Fruit fly (Drosophila melanogaster) whole organism, embryonic: ENCODE measurements around the gene CG34310.

Experiments
- Blimp-1 ChIP-seq: fragments of 200-800 bp; sonication (Bioruptor generic); optimal IDR thresholded peaks from 3 replicates; lab custom pipeline; 2018; ENCODE audit warnings: missing biosample characterization, missing genetic modification characterization, mild to moderate bottlenecking, moderate library complexity, missing genetic modification reagents
- CG1024 ChIP-seq: fragments of 200-800 bp; sonication (Bioruptor generic); IDR thresholded peaks from 2 replicates; pipeline ENCODE4 v1.3.6; 2022; ENCODE audit warnings: missing biosample characterization, missing genetic modification characterization
- CG10543 ChIP-seq: fragments of 200-800 bp; sonication (Bioruptor generic); optimal IDR thresholded peaks from 3 replicates; lab custom pipeline; 2017; ENCODE audit warnings: missing biosample characterization, mild to moderate bottlenecking, missing genetic modification characterization, moderate library complexity
- CG10565 ChIP-seq: fragments of 200-800 bp; sonication (Bioruptor generic); optimal IDR thresholded peaks from 3 replicates; lab custom pipeline; 2016; ENCODE audit warnings: missing biosample characterization, mild to moderate bottlenecking, missing genetic modification characterization
- CG10959 ChIP-seq: fragments of 200-800 bp; sonication (Bioruptor generic); IDR thresholded peaks from 2 replicates; pipeline ENCODE4 v1.3.6; 2022; ENCODE audit warnings: missing biosample characterization, missing genetic modification characterization
- CG11504 ChIP-seq: fragments of 200-800 bp; sonication (Bioruptor generic); optimal IDR thresholded peaks from 3 replicates; lab custom pipeline; 2019; ENCODE audit warnings: missing biosample characterization, mild to moderate bottlenecking, missing genetic modification characterization, moderate library complexity
- CG11560 ChIP-seq: fragments of 200-800 bp; sonication (Bioruptor generic); IDR thresholded peaks from 3 replicates; pipeline ENCODE4 v1.3.6; 2022; ENCODE audit warnings: missing biosample characterization, missing genetic modification characterization
- CG12155 ChIP-seq: fragments of 200-800 bp; sonication (Bioruptor generic); optimal IDR thresholded peaks from 3 replicates; lab custom pipeline; 2016; ENCODE audit warnings: missing biosample characterization, missing genetic modification characterization
- CG12744 ChIP-seq: fragments of 200-800 bp; sonication (Bioruptor generic); optimal IDR thresholded peaks from 2 replicates; lab custom pipeline; 2016; ENCODE audit warnings: missing biosample characterization, missing genetic modification characterization
- CG15479 ChIP-seq: fragments of 200-800 bp; sonication (Bioruptor generic); optimal IDR thresholded peaks from 3 replicates; lab custom pipeline; 2019; ENCODE audit warnings: missing biosample characterization, mild to moderate bottlenecking, missing genetic modification characterization, moderate library complexity
- CG16815 ChIP-seq: fragments of 200-800 bp; sonication (Bioruptor generic); optimal IDR thresholded peaks from 3 replicates; lab custom pipeline; 2017; ENCODE audit warnings: missing biosample characterization, mild to moderate bottlenecking, missing genetic modification characterization
- CG17328 ChIP-seq: fragments of 200-800 bp; sonication (Bioruptor generic); IDR thresholded peaks from 2 replicates; pipeline ENCODE4 v1.3.6; 2022; ENCODE audit warnings: missing biosample characterization, missing genetic modification characterization
- CG17912 ChIP-seq: fragments of 200-800 bp; sonication (Bioruptor generic); optimal IDR thresholded peaks from 2 replicates; lab custom pipeline; 2018; ENCODE audit warnings: missing biosample characterization, mild to moderate bottlenecking, missing genetic modification characterization
- CG18262 ChIP-seq: fragments of 200-800 bp; optimal IDR thresholded peaks from 3 replicates; lab custom pipeline; 2019; ENCODE audit warnings: missing biosample characterization, mild to moderate bottlenecking, missing genetic modification characterization, moderate library complexity
- CG2129 ChIP-seq: fragments of 200-800 bp; sonication (Bioruptor generic); IDR thresholded peaks from 2 replicates; pipeline ENCODE4 v1.3.6; 2022; ENCODE audit warnings: missing biosample characterization, missing genetic modification characterization; ENCODE audit not compliant: partially characterized antibody
- CG34224 ChIP-seq: fragments of 200-800 bp; sonication (Bioruptor generic); IDR thresholded peaks from 3 replicates; pipeline ENCODE4 v1.3.6; 2022; ENCODE audit warnings: missing biosample characterization, missing genetic modification characterization; ENCODE audit not compliant: partially characterized antibody
- CG4707 ChIP-seq: fragments of 200-800 bp; sonication (Bioruptor generic); optimal IDR thresholded peaks from 2 replicates; lab custom pipeline; 2018; ENCODE audit warnings: missing biosample characterization, mild to moderate bottlenecking, missing genetic modification characterization, moderate library complexity
- CG4854 ChIP-seq: fragments of 200-800 bp; sonication (Bioruptor generic); optimal IDR thresholded peaks from 2 replicates; lab custom pipeline; 2016; ENCODE audit warnings: missing biosample characterization, missing genetic modification characterization, inconsistent platforms
- CG7987 ChIP-seq: fragments of 200-800 bp; sonication (Bioruptor generic); optimal IDR thresholded peaks from 2 replicates; lab custom pipeline; 2018; ENCODE audit warnings: missing biosample characterization, mild to moderate bottlenecking, missing genetic modification characterization, moderate library complexity
- CG8478 ChIP-seq: fragments of >200 bp; optimal IDR thresholded peaks from 2 replicates; lab custom pipeline; 2018
- CG8944 ChIP-seq: fragments of 200-800 bp; sonication (Bioruptor generic); optimal IDR thresholded peaks from 3 replicates; lab custom pipeline; 2016; ENCODE audit warnings: missing biosample characterization, missing genetic modification characterization
- Dad ChIP-seq: fragments of 200-800 bp; sonication (Bioruptor generic); optimal IDR thresholded peaks from 3 replicates; lab custom pipeline; 2016; ENCODE audit warnings: missing biosample characterization, missing genetic modification characterization
- Doc2 ChIP-seq: fragments of 200-800 bp; sonication (Bioruptor generic); IDR thresholded peaks from 2 replicates; pipeline ENCODE4 v1.3.6; 2022; ENCODE audit warnings: missing biosample characterization, missing genetic modification characterization
- Ets65A ChIP-seq: fragments of 200-800 bp; sonication (Bioruptor generic); peaks from one replicate; lab custom pipeline; 2016; ENCODE audit warnings: missing biosample characterization, missing genetic modification characterization
- Fer1 ChIP-seq: fragments of 200-800 bp; sonication (Bioruptor generic); optimal IDR thresholded peaks from 2 replicates; lab custom pipeline; 2017; ENCODE audit warnings: missing biosample characterization, mild to moderate bottlenecking, missing genetic modification characterization
- H15 ChIP-seq: fragments of 200-800 bp; sonication (Bioruptor generic); IDR thresholded peaks from 3 replicates; pipeline ENCODE4 v1.3.6; 2022; ENCODE audit warnings: missing biosample characterization, missing genetic modification characterization
- HHEX ChIP-seq: fragments of 200-800 bp; sonication (Bioruptor generic); optimal IDR thresholded peaks from 3 replicates; lab custom pipeline; 2017; ENCODE audit warnings: missing biosample characterization, mild to moderate bottlenecking, missing genetic modification characterization, missing genetic modification reagents
- Hmr ChIP-seq: fragments of 200-800 bp; sonication (Bioruptor generic); optimal IDR thresholded peaks from 3 replicates; lab custom pipeline; 2017; ENCODE audit warnings: mild to moderate bottlenecking, missing biosample characterization, missing genetic modification reagents, missing genetic modification characterization
- MBD-R2 ChIP-seq: fragments of 200-800 bp; sonication (Bioruptor generic); IDR thresholded peaks from 2 replicates; pipeline ENCODE4 v1.3.6; 2022; ENCODE audit warnings: missing biosample characterization, missing genetic modification characterization
- MTF-1 ChIP-seq: fragments of 200-800 bp; sonication (Bioruptor generic); optimal IDR thresholded peaks from 2 replicates; lab custom pipeline; 2018; ENCODE audit warnings: missing biosample characterization, mild to moderate bottlenecking, missing genetic modification characterization, borderline replicate concordance
- Spps ChIP-seq: fragments of 200-800 bp; sonication (Bioruptor generic); optimal IDR thresholded peaks from 2 replicates; lab custom pipeline; 2018; ENCODE audit warnings: missing biosample characterization, mild to moderate bottlenecking, missing genetic modification characterization
- croc ChIP-seq: fragments of 200-800 bp; sonication (Bioruptor generic); conservative IDR thresholded peaks from 3 replicates; pipeline ENCODE4 v1.3.6; 2022; ENCODE audit warnings: missing biosample characterization, missing genetic modification characterization
- dmrt11E ChIP-seq: fragments of 200-800 bp; sonication (Bioruptor generic); optimal IDR thresholded peaks from 3 replicates; lab custom pipeline; 2018; ENCODE audit warnings: missing biosample characterization, mild to moderate bottlenecking, missing genetic modification characterization, moderate library complexity
- dysf ChIP-seq: fragments of 200-800 bp; sonication (Bioruptor generic); IDR thresholded peaks from 3 replicates; pipeline ENCODE4 v1.3.6; 2022; ENCODE audit warnings: missing biosample characterization, missing genetic modification characterization
- eve ChIP-seq, 2 experiments: fragments of >200 bp; optimal IDR thresholded peaks; 2 replicates each; lab custom pipeline; 2017; ENCODE audit warnings: missing biosample characterization in 2 of 2, missing genetic modification characterization in 2 of 2
- fd102C ChIP-seq: fragments of 200-800 bp; sonication (Bioruptor generic); optimal IDR thresholded peaks from 2 replicates; lab custom pipeline; 2018; ENCODE audit warnings: missing biosample characterization, mild to moderate bottlenecking, missing genetic modification characterization, moderate library complexity
- fd3F ChIP-seq: fragments of 200-800 bp; sonication (Bioruptor generic); optimal IDR thresholded peaks from 2 replicates; lab custom pipeline; 2018; ENCODE audit warnings: missing biosample characterization, mild to moderate bottlenecking, missing genetic modification characterization, moderate library complexity
- gfzf ChIP-seq: fragments of 200-800 bp; sonication (Bioruptor generic); optimal IDR thresholded peaks from 2 replicates; lab custom pipeline; 2016; ENCODE audit warnings: missing biosample characterization, mild to moderate bottlenecking, missing genetic modification characterization, moderate library complexity
- hb ChIP-seq: fragments of 200-800 bp; sonication (Bioruptor generic); IDR thresholded peaks from 3 replicates; pipeline ENCODE4 v1.3.6; 2022; ENCODE audit warnings: missing biosample characterization, missing genetic modification characterization; ENCODE audit not compliant: partially characterized antibody
- her ChIP-seq: fragments of 200-800 bp; sonication (Bioruptor generic); optimal IDR thresholded peaks from 2 replicates; lab custom pipeline; 2016; ENCODE audit warnings: missing biosample characterization, missing genetic modification characterization
- ken ChIP-seq: fragments of 200-800 bp; sonication (Bioruptor generic); IDR thresholded peaks from 3 replicates; pipeline ENCODE4 v1.3.6; 2022; ENCODE audit warnings: missing biosample characterization, missing genetic modification characterization
- nau ChIP-seq: fragments of 200-800 bp; sonication (Bioruptor generic); optimal IDR thresholded peaks from 3 replicates; lab custom pipeline; 2017; ENCODE audit warnings: missing biosample characterization, mild to moderate bottlenecking, missing genetic modification characterization, missing genetic modification reagents
- pan ChIP-seq, 4 experiments: fragments of >200 bp in 3 of 4; fragments of 200-800 bp in 1 of 4; sonication (Bioruptor generic) in 1 of 4; optimal IDR thresholded peaks in 3 of 4; IDR thresholded peaks in 1 of 4; 2 replicates each; pipeline versions ENCODE4 v1.3.6 to Lab custom; 2017 to 2022; ENCODE audit warnings: missing biosample characterization in 2 of 4, missing genetic modification characterization in 2 of 4, mixed read lengths in 1 of 4
- ranshi ChIP-seq: fragments of 200-800 bp; sonication (Bioruptor generic); IDR thresholded peaks from 2 replicates; pipeline ENCODE4 v1.3.6; 2022; ENCODE audit warnings: missing biosample characterization, missing genetic modification characterization
- rib ChIP-seq: fragments of 200-800 bp; sonication (Bioruptor generic); IDR thresholded peaks from 2 replicates; pipeline ENCODE4 v1.3.6; 2022; ENCODE audit warnings: missing biosample characterization, missing genetic modification characterization
- sens-2 ChIP-seq: fragments of 200-800 bp; sonication (Bioruptor generic); IDR thresholded peaks from 2 replicates; pipeline ENCODE4 v1.3.6; 2022; ENCODE audit warnings: missing biosample characterization, missing genetic modification characterization
- slp2 ChIP-seq: fragments of 200-800 bp; sonication (Bioruptor generic); optimal IDR thresholded peaks from 2 replicates; lab custom pipeline; 2016; ENCODE audit warnings: missing biosample characterization, missing genetic modification characterization
- tap ChIP-seq: fragments of 200-800 bp; optimal IDR thresholded peaks from 3 replicates; lab custom pipeline; 2019; ENCODE audit warnings: missing biosample characterization, mild to moderate bottlenecking, missing genetic modification characterization, moderate library complexity
- tin ChIP-seq: fragments of 200-800 bp; sonication (Bioruptor generic); optimal IDR thresholded peaks from 3 replicates; lab custom pipeline; 2016; ENCODE audit warnings: missing biosample characterization, missing genetic modification characterization
- unc-4 ChIP-seq: fragments of 200-800 bp; sonication (Bioruptor generic); IDR thresholded peaks from 2 replicates; pipeline ENCODE4 v1.3.6; 2022; ENCODE audit warnings: missing biosample characterization, missing genetic modification characterization; ENCODE audit not compliant: partially characterized antibody
- yki ChIP-seq: fragments of >200 bp; optimal IDR thresholded peaks from 3 replicates; lab custom pipeline; 2018

The CG34310 gene

dm6 chr2L:6700742-6701141 is 37.3 kb downstream of the CG34310 start (continued):
- TF ChIP-seq CG34224 (GFP tag; lab: Robert Waterston, UW): no peak
- no peak for TF ChIP-seq CG11560 (tag; lab: Robert Waterston, UW)
- TF ChIP-seq yki (lab: Kevin White, UChicago): no peak
- TF ChIP-seq dmrt11E (tag; lab: Kevin White, UChicago): peak; percentile 77
- TF ChIP-seq CG12155 (GFP tag; lab: Kevin White, UChicago): no peak
- no peak for TF ChIP-seq CG10565 (GFP tag; lab: Kevin White, UChicago)
- no peak for TF ChIP-seq Fer1 (GFP tag; lab: Kevin White, UChicago)
- TF ChIP-seq Ets65A (GFP tag; lab: Kevin White, UChicago): no peak
- TF ChIP-seq CG12744 (GFP tag; lab: Kevin White, UChicago): peak; percentile 40
- no peak for TF ChIP-seq CG2129 (GFP tag; lab: Robert Waterston, UW)
- TF ChIP-seq nau: no peak
- TF ChIP-seq slp2 (GFP tag; lab: Kevin White, UChicago): no peak
- TF ChIP-seq MBD-R2 (GFP tag; lab: Robert Waterston, UW): no peak
- TF ChIP-seq croc (GFP tag; lab: Robert Waterston, UW): no peak
- TF ChIP-seq ken (GFP tag; lab: Robert Waterston, UW): no peak
- no peak for TF ChIP-seq Spps (tag; lab: Kevin White, UChicago)
- TF ChIP-seq CG8478 (lab: Kevin White, UChicago): no peak
- TF ChIP-seq fd102C (GFP tag; lab: Kevin White, UChicago): peak; percentile 99
- TF ChIP-seq rib (GFP tag; lab: Robert Waterston, UW): no peak
- no peak for TF ChIP-seq gfzf (GFP tag; lab: Kevin White, UChicago)
- no peak for TF ChIP-seq CG4707
- peak; percentile 48 for TF ChIP-seq her (GFP tag; lab: Kevin White, UChicago)
- 0 out of 2 replicates have a peak, but pooled peaks have one; percentile 7 for TF ChIP-seq CG10959
- peak in 1 of 2 experiments; percentile 38 for TF ChIP-seq eve (GFP tag; optimal IDR thresholded peaks at IDR 0.05; lab: Kevin White, UChicago)
- no peak for TF ChIP-seq hb
- TF ChIP-seq tap (tag; lab: Kevin White, UChicago): no peak
- TF ChIP-seq CG17328 (GFP tag; lab: Robert Waterston, UW): 0 out of 2 replicates have a peak, but pooled peaks have one; percentile 27
- TF ChIP-seq Hmr (GFP tag; lab: Kevin White, UChicago): peak; percentile 37
- TF ChIP-seq pan (optimal IDR thresholded peaks at IDR 0.05; lab: Kevin White, UChicago): no peak
- TF ChIP-seq pan (GFP tag; optimal IDR thresholded peaks at IDR 0.05 in 1 of 2, IDR thresholded peaks at IDR 0.05 in 1 of 2): no peak
- TF ChIP-seq ranshi: no peak
- no peak for TF ChIP-seq Doc2 (GFP tag; lab: Robert Waterston, UW)
- TF ChIP-seq CG1024: no peak
- TF ChIP-seq CG7987: no peak
- no peak for TF ChIP-seq tin
- no peak for TF ChIP-seq CG8944 (GFP tag; lab: Kevin White, UChicago)
- no peak for TF ChIP-seq CG4854 (GFP tag; lab: Kevin White, UChicago)
- TF ChIP-seq HHEX (GFP tag; lab: Kevin White, UChicago): no peak
- peak; percentile 91 for TF ChIP-seq CG15479 (GFP tag; lab: Kevin White, UChicago)
- no peak for TF ChIP-seq CG10543 (GFP tag; lab: Kevin White, UChicago)
- no peak for TF ChIP-seq Dad (GFP tag; lab: Kevin White, UChicago)
- peak; percentile 36 for TF ChIP-seq MTF-1 (GFP tag; lab: Kevin White, UChicago)
- TF ChIP-seq unc-4 (GFP tag; lab: Robert Waterston, UW): no peak
- no peak for TF ChIP-seq fd3F (GFP tag; lab: Kevin White, UChicago)
- no peak for TF ChIP-seq CG11504 (tag; lab: Kevin White, UChicago)
- TF ChIP-seq CG16815 (GFP tag; lab: Kevin White, UChicago): no peak
- no peak for TF ChIP-seq dysf (GFP tag; lab: Robert Waterston, UW)
- peak; percentile 43 for TF ChIP-seq CG18262 (tag; lab: Kevin White, UChicago)
- TF ChIP-seq Blimp-1 (GFP tag; lab: Kevin White, UChicago): no peak
- no peak for TF ChIP-seq CG17912 (GFP tag; lab: Kevin White, UChicago)
- TF ChIP-seq H15 (GFP tag; lab: Robert Waterston, UW): no peak
- TF ChIP-seq sens-2 (GFP tag; lab: Robert Waterston, UW): peak; percentile 54; the same call in 1 of the 2 replicates
